Fruit fly (Drosophila melanogaster): ENCODE results near the gene CG6380.
A peak's percentile ranks its signal among the peaks of the same experiment; 100 is the strongest.

CG6380 gene

DNA sequence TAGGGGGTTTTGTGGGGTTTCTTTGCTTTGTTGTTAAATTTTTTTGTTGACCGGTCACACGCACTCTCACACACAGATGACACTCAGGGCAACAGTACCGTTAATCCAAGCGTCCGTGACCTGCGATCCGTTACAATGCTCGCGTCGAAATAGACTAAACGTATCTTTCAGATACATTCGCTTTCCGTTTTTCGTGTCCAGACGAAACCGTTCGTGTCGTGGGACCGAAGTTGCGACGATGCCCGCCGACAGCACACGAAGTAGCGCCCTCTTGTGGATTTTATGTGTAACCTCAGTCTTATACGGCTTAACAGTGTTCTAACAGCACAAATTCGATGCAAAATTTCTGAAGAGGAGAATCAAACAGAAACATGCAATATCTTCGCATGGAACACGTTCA is 31.4 kb downstream of the CG6380 start, which contains the start of gene beat-IIIc (continued):
- no peak for TF ChIP-seq CG16813 (GFP tag; IDR thresholded peaks at IDR 0.05; ENCODE audit: partially characterized antibody)
- no peak for TF ChIP-seq Dfd (GFP tag; optimal IDR thresholded peaks at IDR 0.05)
- no peak for TF ChIP-seq dmrt11E (tag; optimal IDR thresholded peaks at IDR 0.05)
- TF ChIP-seq Meics (GFP tag; optimal IDR thresholded peaks at IDR 0.05), result no peak
- TF ChIP-seq Asciz (GFP tag; optimal IDR thresholded peaks at IDR 0.05), result no peak
- no peak for TF ChIP-seq CG1529 (GFP tag; optimal IDR thresholded peaks at IDR 0.05)
- no peak for TF ChIP-seq CG6813 (GFP tag; optimal IDR thresholded peaks at IDR 0.05)
- TF ChIP-seq CG31224 (GFP tag; IDR thresholded peaks at IDR 0.05), result no peak
- peak; percentile 6 for TF ChIP-seq Mad (GFP tag; optimal IDR thresholded peaks at IDR 0.05)
- TF ChIP-seq sd (tag; optimal IDR thresholded peaks at IDR 0.05), result no peak
- TF ChIP-seq knrl (GFP tag; IDR thresholded peaks at IDR 0.05; ENCODE audit: partially characterized antibody), result no peak
- TF ChIP-seq CG1832 (GFP tag; optimal IDR thresholded peaks at IDR 0.05), result no peak
- peak in 1 of 2 experiments; percentile 51 for TF ChIP-seq Hr78 (GFP tag; optimal IDR thresholded peaks at IDR 0.05)
- TF ChIP-seq btn (GFP tag; optimal IDR thresholded peaks at IDR 0.05), result no peak
- TF ChIP-seq chm (GFP tag; IDR thresholded peaks at IDR 0.05), result peak; percentile 79
- TF ChIP-seq twi (tag; optimal IDR thresholded peaks at IDR 0.05), result peak; percentile 14
- no peak for TF ChIP-seq phol (tag; optimal IDR thresholded peaks at IDR 0.05)
- TF ChIP-seq Awh (GFP tag; IDR thresholded peaks at IDR 0.05), result no peak; the same call in 1 of the 2 replicates
- TF ChIP-seq CG1603 (tag; optimal IDR thresholded peaks at IDR 0.05), result peak; percentile 55
- no peak for TF ChIP-seq ab (GFP tag; optimal IDR thresholded peaks at IDR 0.05)
- TF ChIP-seq run (tag; optimal IDR thresholded peaks at IDR 0.05), result no peak
- TF ChIP-seq CG2678 (tag; optimal IDR thresholded peaks at IDR 0.05), result peak; percentile 0
- no peak for TF ChIP-seq Ets97D (GFP tag; optimal IDR thresholded peaks at IDR 0.05)
- TF ChIP-seq gem (tag; optimal IDR thresholded peaks at IDR 0.05), result no peak
- no peak for TF ChIP-seq CG9609 (GFP tag; optimal IDR thresholded peaks at IDR 0.05)
- TF ChIP-seq amos (GFP tag; IDR thresholded peaks at IDR 0.05; ENCODE audit: partially characterized antibody), result peak; percentile 51
- TF ChIP-seq CG7357 (GFP tag; IDR thresholded peaks at IDR 0.05), result no peak
- peak; percentile 52; the same call in 2 of the 3 replicates for TF ChIP-seq CG6791 (GFP tag; IDR thresholded peaks at IDR 0.05; ENCODE audit: partially characterized antibody)
- peak; percentile 64 for TF ChIP-seq pfk (GFP tag; optimal IDR thresholded peaks at IDR 0.05)
- TF ChIP-seq nerfin-2 (GFP tag; IDR thresholded peaks at IDR 0.05; ENCODE audit: partially characterized antibody), result no peak
- peak; percentile 25 for TF ChIP-seq Nf-YC (tag; optimal IDR thresholded peaks at IDR 0.05)
- TF ChIP-seq CG11504 (tag; optimal IDR thresholded peaks at IDR 0.05), result peak; percentile 30
- no peak for TF ChIP-seq CG8944 (GFP tag; optimal IDR thresholded peaks at IDR 0.05)
- 0 out of 2 replicates have a peak, but pooled peaks have one; percentile 21 for TF ChIP-seq CG9932 (GFP tag; IDR thresholded peaks at IDR 0.05)
- no peak for TF ChIP-seq eyg (GFP tag; optimal IDR thresholded peaks at IDR 0.05)
- TF ChIP-seq tap (tag; optimal IDR thresholded peaks at IDR 0.05), result no peak
- TF ChIP-seq dysf (GFP tag; IDR thresholded peaks at IDR 0.05), result no peak
- no peak for TF ChIP-seq CG10274 (GFP tag; optimal IDR thresholded peaks at IDR 0.05)
- TF ChIP-seq Myb (GFP tag; optimal IDR thresholded peaks at IDR 0.05), result peak; percentile 12
- no peak for TF ChIP-seq sqz (GFP tag; optimal IDR thresholded peaks at IDR 0.05)
- TF ChIP-seq mirr (GFP tag; optimal IDR thresholded peaks at IDR 0.05), result peak; percentile 19
- TF ChIP-seq CG8924 (tag; optimal IDR thresholded peaks at IDR 0.05), result peak; percentile 13
- TF ChIP-seq CG14014 (GFP tag; IDR thresholded peaks at IDR 0.05), result no peak
- TF ChIP-seq CG3065 (GFP tag; optimal IDR thresholded peaks at IDR 0.05), result no peak
- no peak for TF ChIP-seq CG16863 (GFP tag; optimal IDR thresholded peaks at IDR 0.05)
- TF ChIP-seq abd-A (tag; optimal IDR thresholded peaks at IDR 0.05), result peak; percentile 57
- TF ChIP-seq CG16779 (GFP tag; IDR thresholded peaks at IDR 0.05), result no peak
- TF ChIP-seq psq (GFP tag; optimal IDR thresholded peaks at IDR 0.05), result no peak
- no peak for TF ChIP-seq CG32772 (GFP tag; IDR thresholded peaks at IDR 0.05)
- no peak for TF ChIP-seq sob (GFP tag; IDR thresholded peaks at IDR 0.05)
- TF ChIP-seq zf30C (GFP tag; optimal IDR thresholded peaks at IDR 0.05), result peak; percentile 17

Measured in whole organism, embryonic.